Worm (Caenorhabditis elegans) whole organism, L4/young adult: ENCODE results near the gene srw-121.

ENCODE experiments used
- W03F9.2 ChIP-seq: fragments of 150-350 bp; optimal IDR thresholded peaks from 2 replicates; lab custom pipeline; 2014; ENCODE audit warnings: missing biosample characterization, missing genetic modification characterization
- him-1 ChIP-seq: sonication (generic microtip); optimal IDR thresholded peaks from 2 replicates; lab custom pipeline; 2016; ENCODE audit warnings: missing genotype, missing genetic modification reagents, missing genetic modification characterization, missing compliant biosample characterization

- no peak for TF ChIP-seq W03F9.2 (tag; lab: Kevin White, UChicago)
- TF ChIP-seq him-1 (tag; lab: Kevin White, UChicago): no peak
These were observed 675 bp upstream of the srw-121 start for ce11 chrV:2992060-2992459.
